Fruit fly (Drosophila melanogaster) whole organism, embryonic: ENCODE data around the gene MSAmiP.

Experiments used
- B-H1 ChIP-seq: fragments of 200-800 bp; sonication (Bioruptor generic); IDR thresholded peaks from 3 replicates; pipeline ENCODE4 v1.3.6; 2022; ENCODE audit warnings: missing biosample characterization, missing genetic modification characterization
- Blimp-1 ChIP-seq: fragments of 200-800 bp; sonication (Bioruptor generic); optimal IDR thresholded peaks from 3 replicates; lab custom pipeline; 2018; ENCODE audit warnings: missing biosample characterization, missing genetic modification characterization, mild to moderate bottlenecking, moderate library complexity, missing genetic modification reagents
- CG10267 ChIP-seq: fragments of 200-800 bp; sonication (Bioruptor generic); optimal IDR thresholded peaks from 2 replicates; lab custom pipeline; 2018; ENCODE audit warnings: missing biosample characterization, mild to moderate bottlenecking, missing genetic modification characterization, moderate library complexity
- CG11247 ChIP-seq: fragments of 200-800 bp; sonication (Bioruptor generic); IDR thresholded peaks from 2 replicates; pipeline ENCODE4 v1.3.6; 2022; ENCODE audit warnings: missing biosample characterization, missing genetic modification characterization
- CG11456 ChIP-seq: fragments of 200-800 bp; sonication (Bioruptor generic); IDR thresholded peaks from 3 replicates; pipeline ENCODE4 v1.3.6; 2022; ENCODE audit warnings: missing biosample characterization, missing genetic modification characterization
- CG12299 ChIP-seq: fragments of 200-800 bp; sonication (Bioruptor generic); optimal IDR thresholded peaks from 2 replicates; lab custom pipeline; 2018; ENCODE audit warnings: missing biosample characterization, mild to moderate bottlenecking, missing genetic modification characterization
- CG14667 ChIP-seq: fragments of 200-800 bp; sonication (Bioruptor generic); IDR thresholded peaks from 2 replicates; pipeline ENCODE4 v1.3.6; 2022; ENCODE audit warnings: missing biosample characterization, missing genetic modification characterization
- CG14710 ChIP-seq: fragments of 200-800 bp; sonication (Bioruptor generic); optimal IDR thresholded peaks from 3 replicates; lab custom pipeline; 2019; ENCODE audit warnings: missing biosample characterization, mild to moderate bottlenecking, missing genetic modification characterization, moderate library complexity
- CG1832 ChIP-seq: fragments of 200-800 bp; sonication (Bioruptor generic); optimal IDR thresholded peaks from 2 replicates; lab custom pipeline; 2017; ENCODE audit warnings: missing biosample characterization, mild to moderate bottlenecking, missing genetic modification characterization, inconsistent platforms
- CG2875 ChIP-seq: fragments of 200-800 bp; sonication (Bioruptor generic); optimal IDR thresholded peaks from 2 replicates; lab custom pipeline; 2017; ENCODE audit warnings: missing biosample characterization, mild to moderate bottlenecking, missing genetic modification characterization, missing genetic modification reagents
- CG3065 ChIP-seq: fragments of 200-800 bp; sonication (Bioruptor generic); optimal IDR thresholded peaks from 2 replicates; lab custom pipeline; 2016; ENCODE audit warnings: missing biosample characterization, missing genetic modification characterization
- CG32532 ChIP-seq: fragments of 200-800 bp; sonication (Bioruptor generic); IDR thresholded peaks from 2 replicates; pipeline ENCODE4 v1.3.6; 2022; ENCODE audit warnings: missing biosample characterization, missing genetic modification characterization
- CG32767 ChIP-seq: fragments of 200-800 bp; sonication (Bioruptor generic); IDR thresholded peaks from 2 replicates; pipeline ENCODE4 v1.3.6; 2022; ENCODE audit warnings: missing biosample characterization, missing genetic modification characterization
- CG33557 ChIP-seq: fragments of 200-800 bp; sonication (Bioruptor generic); optimal IDR thresholded peaks from 2 replicates; lab custom pipeline; 2019; ENCODE audit warnings: missing biosample characterization, mild to moderate bottlenecking, missing genetic modification characterization, moderate library complexity
- CG4730 ChIP-seq: fragments of 200-800 bp; sonication (Bioruptor generic); IDR thresholded peaks from 2 replicates; pipeline ENCODE4 v1.3.6; 2022; ENCODE audit warnings: missing biosample characterization, missing genetic modification characterization
- CG7786 ChIP-seq: fragments of 200-800 bp; sonication (Bioruptor generic); optimal IDR thresholded peaks from 2 replicates; lab custom pipeline; 2016; ENCODE audit warnings: missing biosample characterization, missing genetic modification characterization
- CG7963 ChIP-seq: fragments of 200-800 bp; sonication (Bioruptor generic); IDR thresholded peaks from 3 replicates; pipeline ENCODE4 v1.3.6; 2022; ENCODE audit warnings: missing biosample characterization, missing genetic modification characterization; ENCODE audit not compliant: partially characterized antibody
- CG8765 ChIP-seq: fragments of 200-800 bp; sonication (Bioruptor generic); IDR thresholded peaks from 2 replicates; pipeline ENCODE4 v1.3.6; 2022; ENCODE audit warnings: missing biosample characterization, missing genetic modification characterization
- CG9215 ChIP-seq: fragments of 200-800 bp; sonication (Bioruptor generic); IDR thresholded peaks from 2 replicates; pipeline ENCODE4 v1.3.6; 2022; ENCODE audit warnings: missing biosample characterization, missing genetic modification characterization
- CG9609 ChIP-seq: fragments of 200-800 bp; sonication (Bioruptor generic); optimal IDR thresholded peaks from 3 replicates; lab custom pipeline; 2016; ENCODE audit warnings: missing biosample characterization, missing genetic modification characterization
- Dek ChIP-seq: fragments of 200-800 bp; sonication (Bioruptor generic); optimal IDR thresholded peaks from 3 replicates; lab custom pipeline; 2019; ENCODE audit warnings: missing biosample characterization, mild to moderate bottlenecking, missing genetic modification characterization, moderate library complexity
- E2f2 ChIP-seq: fragments of 200-800 bp; sonication (Bioruptor generic); IDR thresholded peaks from 2 replicates; pipeline ENCODE4 v1.3.6; 2022; ENCODE audit warnings: missing biosample characterization, missing genetic modification characterization
- HLH3B ChIP-seq: fragments of 200-800 bp; sonication (Bioruptor generic); IDR thresholded peaks from 2 replicates; pipeline ENCODE4 v1.3.6; 2022; ENCODE audit warnings: missing biosample characterization, missing genetic modification characterization
- Hr51 ChIP-seq, 2 experiments: fragments of 200-800 bp; sonication (Bioruptor generic); optimal IDR thresholded peaks; 2 replicates in 1 of 2; 3 replicates in 1 of 2; lab custom pipeline; 2016 to 2018; ENCODE audit warnings: missing biosample characterization in 2 of 2, missing genetic modification characterization in 2 of 2, mild to moderate bottlenecking in 1 of 2, moderate library complexity in 1 of 2
- Hsf ChIP-seq: fragments of 200-800 bp; sonication (Bioruptor generic); optimal IDR thresholded peaks from 3 replicates; lab custom pipeline; 2016; ENCODE audit warnings: missing biosample characterization, missing genetic modification characterization
- Lpt ChIP-seq: fragments of >200 bp; optimal IDR thresholded peaks from 2 replicates; lab custom pipeline; 2018; ENCODE audit warnings: missing biosample characterization, missing genetic modification characterization
- Max ChIP-seq: fragments of 200-800 bp; sonication (Bioruptor generic); optimal IDR thresholded peaks from 2 replicates; lab custom pipeline; 2016; ENCODE audit warnings: missing biosample characterization, mild to moderate bottlenecking, missing genetic modification characterization
- Rfx ChIP-seq: fragments of 200-800 bp; sonication (Bioruptor generic); IDR thresholded peaks from 2 replicates; pipeline ENCODE4 v1.3.6; 2022; ENCODE audit warnings: missing biosample characterization, missing genetic modification characterization
- Sox102F ChIP-seq: fragments of 200-800 bp; sonication (Bioruptor generic); optimal IDR thresholded peaks from 2 replicates; lab custom pipeline; 2018; ENCODE audit warnings: missing biosample characterization, mild to moderate bottlenecking, missing genetic modification characterization, moderate library complexity
- Taf1 ChIP-seq: fragments of 200-800 bp; sonication (Bioruptor generic); IDR thresholded peaks from 2 replicates; pipeline ENCODE4 v1.3.6; 2022; ENCODE audit warnings: missing biosample characterization, missing genetic modification characterization
- Tbp ChIP-seq: fragments of >200 bp; optimal IDR thresholded peaks from 2 replicates; lab custom pipeline; 2018; ENCODE audit warnings: missing biosample characterization, missing genetic modification characterization
- ap ChIP-seq: fragments of 200-800 bp; sonication (Bioruptor generic); IDR thresholded peaks from 2 replicates; pipeline ENCODE4 v1.3.6; 2022; ENCODE audit warnings: missing biosample characterization, missing genetic modification characterization
- bigmax ChIP-seq: fragments of 200-800 bp; sonication (Bioruptor generic); optimal IDR thresholded peaks from 2 replicates; lab custom pipeline; 2018; ENCODE audit warnings: missing biosample characterization, mild to moderate bottlenecking, missing genetic modification characterization
- chinmo ChIP-seq: fragments of 200-800 bp; sonication (Bioruptor generic); IDR thresholded peaks from 4 replicates; pipeline ENCODE4 v1.3.6; 2022; ENCODE audit warnings: missing biosample characterization, missing genetic modification characterization; ENCODE audit not compliant: partially characterized antibody
- chm ChIP-seq: fragments of 200-800 bp; sonication (Bioruptor generic); IDR thresholded peaks from 2 replicates; pipeline ENCODE4 v1.3.6; 2022; ENCODE audit warnings: missing biosample characterization, missing genetic modification characterization
- ci ChIP-seq: fragments of 200-800 bp; sonication (Bioruptor generic); IDR thresholded peaks from 3 replicates; pipeline ENCODE4 v1.3.6; 2022; ENCODE audit warnings: missing biosample characterization, missing genetic modification characterization
- dm ChIP-seq: fragments of 200-800 bp; sonication (Bioruptor generic); optimal IDR thresholded peaks from 3 replicates; lab custom pipeline; 2016; ENCODE audit warnings: missing biosample characterization, missing genetic modification characterization
- dmrt11E ChIP-seq: fragments of 200-800 bp; sonication (Bioruptor generic); optimal IDR thresholded peaks from 3 replicates; lab custom pipeline; 2018; ENCODE audit warnings: missing biosample characterization, mild to moderate bottlenecking, missing genetic modification characterization, moderate library complexity
- fd102C ChIP-seq: fragments of 200-800 bp; sonication (Bioruptor generic); optimal IDR thresholded peaks from 2 replicates; lab custom pipeline; 2018; ENCODE audit warnings: missing biosample characterization, mild to moderate bottlenecking, missing genetic modification characterization, moderate library complexity
- hth ChIP-seq: fragments of >200 bp; optimal IDR thresholded peaks from 2 replicates; lab custom pipeline; 2017; ENCODE audit warnings: inconsistent platforms
- ind ChIP-seq: fragments of 200-800 bp; sonication (Bioruptor generic); optimal IDR thresholded peaks from 3 replicates; lab custom pipeline; 2016; ENCODE audit warnings: missing biosample characterization, missing genetic modification characterization
- jigr1 ChIP-seq: fragments of 200-800 bp; sonication (Bioruptor generic); IDR thresholded peaks from 3 replicates; pipeline ENCODE4 v1.3.6; 2022; ENCODE audit warnings: missing biosample characterization, missing genetic modification characterization
- peb ChIP-seq: fragments of 200-800 bp; sonication (Bioruptor generic); IDR thresholded peaks from 2 replicates; pipeline ENCODE4 v1.3.6; 2022; ENCODE audit warnings: missing biosample characterization, missing genetic modification characterization
- pzg ChIP-seq: fragments of 200-800 bp; sonication (Bioruptor generic); optimal IDR thresholded peaks from 3 replicates; lab custom pipeline; 2018; ENCODE audit warnings: missing biosample characterization, mild to moderate bottlenecking, missing genetic modification characterization, moderate library complexity
- scrt ChIP-seq: fragments of 200-800 bp; sonication (Bioruptor generic); optimal IDR thresholded peaks from 2 replicates; lab custom pipeline; 2018; ENCODE audit warnings: missing biosample characterization, mild to moderate bottlenecking, missing genetic modification characterization, moderate library complexity
- slbo ChIP-seq: fragments of 200-800 bp; sonication (Bioruptor generic); IDR thresholded peaks from 2 replicates; pipeline ENCODE4 v1.3.6; 2022; ENCODE audit warnings: missing biosample characterization, missing genetic modification characterization
- sna ChIP-seq: fragments of 200-800 bp; sonication (Bioruptor generic); IDR thresholded peaks from 2 replicates; pipeline ENCODE4 v1.3.6; 2022; ENCODE audit warnings: missing biosample characterization, missing genetic modification characterization; ENCODE audit not compliant: partially characterized antibody
- tup ChIP-seq: fragments of 200-800 bp; sonication (Bioruptor generic); optimal IDR thresholded peaks from 2 replicates; lab custom pipeline; 2016; ENCODE audit warnings: missing biosample characterization, mild to moderate bottlenecking, missing genetic modification characterization, moderate library complexity
- z ChIP-seq: fragments of 200-800 bp; sonication (Bioruptor generic); IDR thresholded peaks from 3 replicates; pipeline ENCODE4 v1.3.6; 2022; ENCODE audit warnings: missing biosample characterization, missing genetic modification characterization
- zen2 ChIP-seq: fragments of 200-800 bp; sonication (Bioruptor generic); IDR thresholded peaks from 3 replicates; pipeline ENCODE4 v1.3.6; 2022; ENCODE audit warnings: missing biosample characterization, missing genetic modification characterization; ENCODE audit not compliant: partially characterized antibody

The MSAmiP gene

DNA sequence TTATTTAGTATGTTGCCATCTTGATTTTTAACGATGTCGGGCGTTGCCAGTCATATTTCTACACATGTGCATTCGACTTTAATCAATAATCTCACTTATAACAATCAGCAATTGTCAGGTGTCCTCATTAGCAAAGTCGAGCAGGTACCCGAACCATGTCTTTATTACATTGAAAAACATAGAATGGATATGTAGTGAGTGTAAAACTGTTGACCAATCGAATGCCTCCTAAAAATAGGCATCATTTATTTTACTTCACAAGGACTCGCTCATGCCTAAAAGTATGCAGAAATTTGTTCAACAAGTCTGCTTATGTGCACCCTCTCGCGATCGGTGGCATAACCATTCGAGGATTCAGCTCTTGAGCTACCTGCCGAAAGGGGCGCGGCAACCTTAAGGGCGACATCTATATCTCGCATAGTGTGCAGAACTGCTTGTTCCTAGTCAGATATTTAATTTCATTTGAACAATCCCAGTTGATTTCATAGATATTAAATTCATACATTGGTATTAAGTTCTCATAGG, 97.5 kb downstream of the MSAmiP start (continued):
- TF ChIP-seq CG9609 (GFP tag; lab: Kevin White, UChicago) = peak; percentile 95
- peak; percentile 59; the same call in 1 of the 2 replicates for TF ChIP-seq CG8765
- TF ChIP-seq Rfx (GFP tag; lab: Robert Waterston, UW) = peak; percentile 95
- no peak for TF ChIP-seq sna
- peak; percentile 85 for TF ChIP-seq CG10267 (tag; lab: Kevin White, UChicago)
- peak; percentile 67 for TF ChIP-seq CG33557 (GFP tag; lab: Kevin White, UChicago)
- peak; percentile 49; the same call in 1 of the 2 replicates for TF ChIP-seq Taf1
- TF ChIP-seq CG11456 (GFP tag; lab: Robert Waterston, UW) = peak; percentile 99
- TF ChIP-seq ind (GFP tag; lab: Kevin White, UChicago) = peak; percentile 94
- peak; percentile 66 for TF ChIP-seq peb (GFP tag; lab: Robert Waterston, UW)
- no peak for TF ChIP-seq CG12299
- TF ChIP-seq bigmax (GFP tag; lab: Kevin White, UChicago) = peak; percentile 69
- peak; percentile 96 for TF ChIP-seq ci (GFP tag; lab: Robert Waterston, UW)
- TF ChIP-seq Max (GFP tag; lab: Kevin White, UChicago) = peak; percentile 88
- no peak; the same call in 2 of the 4 replicates for TF ChIP-seq chinmo
- TF ChIP-seq Hr51 (GFP tag; optimal IDR thresholded peaks at IDR 0.05; lab: Kevin White, UChicago) = peak; percentile 78 to 89
- peak; percentile 95 for TF ChIP-seq slbo (GFP tag; lab: Robert Waterston, UW)
- peak; percentile 79 for TF ChIP-seq CG4730
- TF ChIP-seq CG14667 (GFP tag; lab: Robert Waterston, UW) = peak; percentile 83
- TF ChIP-seq CG2875 (GFP tag; lab: Kevin White, UChicago) = peak; percentile 85
- TF ChIP-seq CG32532 = peak; percentile 94
- no peak for TF ChIP-seq CG32767
- TF ChIP-seq Tbp (GFP tag; lab: Kevin White, UChicago) = no peak
- TF ChIP-seq fd102C = peak; percentile 79
- TF ChIP-seq dmrt11E = peak; percentile 80
- TF ChIP-seq HLH3B (GFP tag; lab: Robert Waterston, UW) = peak; percentile 89
- TF ChIP-seq tup (GFP tag; lab: Kevin White, UChicago) = peak; percentile 87
- peak; percentile 93 for TF ChIP-seq CG11247 (GFP tag; lab: Robert Waterston, UW)
- TF ChIP-seq pzg (GFP tag; lab: Kevin White, UChicago) = peak; percentile 75
- TF ChIP-seq ap = peak; percentile 86
- TF ChIP-seq Blimp-1 (GFP tag; lab: Kevin White, UChicago) = peak; percentile 88
- TF ChIP-seq B-H1 = peak; percentile 75
- TF ChIP-seq CG14710 (tag; lab: Kevin White, UChicago) = peak; percentile 85
- peak; percentile 50; the same call in 1 of the 3 replicates for TF ChIP-seq z (GFP tag; lab: Robert Waterston, UW)
- peak; percentile 81 for TF ChIP-seq scrt
- TF ChIP-seq zen2 = no peak
- TF ChIP-seq Dek = peak; percentile 70
- TF ChIP-seq CG9215 (GFP tag; lab: Robert Waterston, UW) = peak; percentile 63
- TF ChIP-seq Lpt (GFP tag; lab: Kevin White, UChicago) = peak; percentile 98
- TF ChIP-seq chm (GFP tag; lab: Robert Waterston, UW) = peak; percentile 98
- TF ChIP-seq CG1832 (GFP tag; lab: Kevin White, UChicago) = no peak
- TF ChIP-seq Sox102F (GFP tag; lab: Kevin White, UChicago) = peak; percentile 87
- no peak for TF ChIP-seq CG7963 (GFP tag; lab: Robert Waterston, UW)
- peak; percentile 89 for TF ChIP-seq dm
- TF ChIP-seq Hsf (GFP tag; lab: Kevin White, UChicago) = peak; percentile 94
- peak; percentile 43; the same call in 1 of the 2 replicates for TF ChIP-seq E2f2 (GFP tag; lab: Robert Waterston, UW)
- peak; percentile 74 for TF ChIP-seq CG7786 (GFP tag; lab: Kevin White, UChicago)
- TF ChIP-seq jigr1 (GFP tag; lab: Robert Waterston, UW) = peak; percentile 58; the same call in 1 of the 3 replicates
- no peak for TF ChIP-seq hth (lab: Kevin White, UChicago)
- TF ChIP-seq CG3065 = peak; percentile 76
